Worm (Caenorhabditis elegans) whole organism, mixed stage, embryonic: ENCODE results near the gene T23F2.3.
A peak's percentile ranks its signal among the peaks of the same experiment; 100 is the strongest.

ENCODE experiments used
- bed-3 ChIP-seq: fragments of 200-800 bp; sonication (Bioruptor generic); optimal IDR thresholded peaks from 3 replicates; lab custom pipeline; 2018; ENCODE audit warnings: mild to moderate bottlenecking, missing genetic modification characterization, moderate library complexity, missing compliant biosample characterization
- blmp-1 ChIP-seq: fragments of 150-350 bp; optimal IDR thresholded peaks from 2 replicates; lab custom pipeline; 2014; ENCODE audit warnings: missing biosample characterization, missing genetic modification characterization
- ceh-39 ChIP-seq: fragments of 150-350 bp; optimal IDR thresholded peaks from 2 replicates; lab custom pipeline; 2014; ENCODE audit warnings: missing biosample characterization, missing genetic modification characterization
- ceh-83 ChIP-seq: fragments of 200-800 bp; sonication (Bioruptor generic); optimal IDR thresholded peaks from 2 replicates; lab custom pipeline; 2018; ENCODE audit warnings: mild to moderate bottlenecking, missing genetic modification characterization, missing compliant biosample characterization
- ces-1 ChIP-seq: fragments of 150-350 bp; optimal IDR thresholded peaks from 2 replicates; lab custom pipeline; 2014; ENCODE audit warnings: missing biosample characterization, missing genetic modification reagents, missing genetic modification characterization
- cnd-1 ChIP-seq: fragments of 200-800 bp; sonication (Bioruptor generic); optimal IDR thresholded peaks from 2 replicates; lab custom pipeline; 2018; ENCODE audit warnings: mild to moderate bottlenecking, missing genetic modification characterization, missing compliant biosample characterization
- drap-1 ChIP-seq: fragments of 200-800 bp; sonication (Bioruptor generic); optimal IDR thresholded peaks from 3 replicates; lab custom pipeline; 2018; ENCODE audit warnings: mild to moderate bottlenecking, missing genetic modification characterization, missing compliant biosample characterization
- elt-1 ChIP-seq: sonication (generic microtip); optimal IDR thresholded peaks from 2 replicates; lab custom pipeline; 2017; ENCODE audit warnings: missing genetic modification characterization, mild to moderate bottlenecking, missing compliant biosample characterization, antibody characterized with exemption, moderate library complexity, borderline replicate concordance; ENCODE audit not compliant: insufficient read depth
- elt-3 ChIP-seq: fragments of 150-350 bp; optimal IDR thresholded peaks from 2 replicates; lab custom pipeline; 2014; ENCODE audit warnings: missing biosample characterization, missing genetic modification characterization
- flh-1 ChIP-seq: fragments of 200-800 bp; sonication (Bioruptor generic); optimal IDR thresholded peaks from 2 replicates; lab custom pipeline; 2018; ENCODE audit warnings: mild to moderate bottlenecking, missing genetic modification characterization, moderate library complexity, missing compliant biosample characterization
- ham-2 ChIP-seq: fragments of 200-800 bp; sonication (Bioruptor generic); optimal IDR thresholded peaks from 2 replicates; lab custom pipeline; 2018; ENCODE audit warnings: mild to moderate bottlenecking, missing genetic modification characterization, missing compliant biosample characterization
- lin-32 ChIP-seq: fragments of 200-800 bp; sonication (Bioruptor generic); optimal IDR thresholded peaks from 2 replicates; lab custom pipeline; 2018; ENCODE audit warnings: mild to moderate bottlenecking, missing genetic modification characterization, missing compliant biosample characterization
- lsy-2 ChIP-seq: fragments of 150-350 bp; optimal IDR thresholded peaks from 2 replicates; lab custom pipeline; 2014; ENCODE audit warnings: missing biosample characterization, missing genetic modification characterization
- mab-5 ChIP-seq: fragments of 150-350 bp; optimal IDR thresholded peaks from 2 replicates; lab custom pipeline; 2014; ENCODE audit warnings: missing biosample characterization, missing genetic modification characterization
- mep-1 ChIP-seq: fragments of 150-350 bp; optimal IDR thresholded peaks from 2 replicates; lab custom pipeline; 2017; ENCODE audit warnings: missing biosample characterization, missing genetic modification reagents, missing genetic modification characterization, inconsistent platforms
- mls-2 ChIP-seq: sonication (generic microtip); optimal IDR thresholded peaks from 2 replicates; lab custom pipeline; 2016; ENCODE audit warnings: mild to moderate bottlenecking, missing genetic modification characterization, moderate library complexity, missing compliant biosample characterization
- nhr-12 ChIP-seq: fragments of 150-350 bp; optimal IDR thresholded peaks from 2 replicates; lab custom pipeline; 2014; ENCODE audit warnings: missing biosample characterization, missing genetic modification characterization
- nhr-2 ChIP-seq: fragments of 150-350 bp; optimal IDR thresholded peaks from 2 replicates; lab custom pipeline; 2014; ENCODE audit warnings: missing biosample characterization, missing genetic modification characterization
- nhr-237 ChIP-seq: fragments of 150-350 bp; optimal IDR thresholded peaks from 2 replicates; lab custom pipeline; 2014; ENCODE audit warnings: missing biosample characterization, missing genetic modification characterization
- nhr-28 ChIP-seq: fragments of 150-350 bp; optimal IDR thresholded peaks from 2 replicates; lab custom pipeline; 2014; ENCODE audit warnings: missing biosample characterization, missing genetic modification characterization
- nhr-76 ChIP-seq: sonication (generic microtip); optimal IDR thresholded peaks from 2 replicates; lab custom pipeline; 2017; ENCODE audit warnings: missing biosample characterization, missing genetic modification characterization
- pha-4 ChIP-seq: fragments of 150-350 bp; optimal IDR thresholded peaks from 2 replicates; lab custom pipeline; 2018; ENCODE audit warnings: missing biosample characterization, missing genetic modification reagents, missing genetic modification characterization
- snpc-4 ChIP-seq: fragments of 150-350 bp; optimal IDR thresholded peaks from 2 replicates; lab custom pipeline; 2014; ENCODE audit warnings: missing biosample characterization, missing genetic modification characterization
- sptf-1 ChIP-seq: sonication (generic microtip); optimal IDR thresholded peaks from 2 replicates; lab custom pipeline; 2017; ENCODE audit warnings: mild to moderate bottlenecking, missing genetic modification characterization, moderate library complexity, missing compliant biosample characterization
- tbx-8 ChIP-seq: fragments of 200-800 bp; sonication (Bioruptor generic); optimal IDR thresholded peaks from 2 replicates; lab custom pipeline; 2018; ENCODE audit warnings: mild to moderate bottlenecking, missing genetic modification characterization, moderate library complexity, missing compliant biosample characterization
- unc-120 ChIP-seq: sonication (generic microtip); optimal IDR thresholded peaks from 2 replicates; lab custom pipeline; 2017; ENCODE audit warnings: missing genetic modification characterization, missing compliant biosample characterization; ENCODE audit not compliant: poor library complexity, severe bottlenecking
- unc-39 ChIP-seq: fragments of 150-350 bp; optimal IDR thresholded peaks from 2 replicates; lab custom pipeline; 2014; ENCODE audit warnings: missing biosample characterization, missing genetic modification characterization
- unc-62 ChIP-seq: fragments of 150-350 bp; optimal IDR thresholded peaks from 2 replicates; lab custom pipeline; 2014; ENCODE audit warnings: missing biosample characterization, missing genetic modification reagents, missing genetic modification characterization
- zip-8 ChIP-seq: fragments of 150-350 bp; optimal IDR thresholded peaks from 2 replicates; lab custom pipeline; 2014; ENCODE audit warnings: missing biosample characterization, missing genetic modification characterization
- ztf-11 ChIP-seq: fragments of 150-350 bp; optimal IDR thresholded peaks from 2 replicates; lab custom pipeline; 2014; ENCODE audit warnings: missing biosample characterization, missing genetic modification characterization

The T23F2.3 gene

ce11 chrX:5470111-5470745, 41.9 kb downstream of the T23F2.3 start:
- peak; percentile 40 for TF ChIP-seq elt-1 (tag; lab: Kevin White, UChicago)
- TF ChIP-seq tbx-8 (GFP tag; lab: Kevin White, UChicago) = no peak
- TF ChIP-seq, all 35 proteins: peak for 1

DNA sequence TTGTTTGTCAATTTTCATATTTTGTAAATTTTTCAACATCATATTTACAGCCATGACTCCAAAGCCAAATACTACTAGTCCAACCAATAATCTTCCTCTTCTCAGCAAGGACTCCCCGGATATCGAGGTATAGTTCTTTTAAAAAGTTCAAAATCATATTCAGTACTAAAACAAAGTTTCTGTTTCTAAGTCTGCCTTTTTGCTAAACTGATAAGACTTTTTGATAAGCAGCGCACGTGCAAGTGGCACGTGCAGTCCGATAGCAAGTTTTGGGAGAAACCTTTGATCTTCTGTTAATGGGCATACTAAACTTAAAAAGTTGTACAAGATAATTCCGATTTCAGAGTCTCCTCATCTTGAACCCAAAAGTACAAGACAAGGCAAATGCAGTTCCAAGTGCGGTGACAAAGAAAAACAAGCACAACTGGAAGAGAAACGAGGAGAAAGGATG, 44.3 kb downstream of the T23F2.3 start, which contains the start of gene dpyd-1:
Gene dpyd-1 (plus strand): TSS at position 51 of the 451 bp plus-strand sequence.
- TF ChIP-seq lin-32 (GFP tag; lab: Kevin White, UChicago) (no peak), lsy-2 (no peak), nhr-76 (tag; lab: Kevin White, UChicago) (no peak), elt-1 (tag; lab: Kevin White, UChicago) (no peak), mab-5 (tag; lab: Kevin White, UChicago) (no peak), ces-1 (GFP tag; lab: Kevin White, UChicago) (no peak), sptf-1 (no peak), nhr-2 (no peak), nhr-28 (tag; lab: Kevin White, UChicago) (no peak), bed-3 (no peak), nhr-12 (no peak), drap-1 (GFP tag; lab: Kevin White, UChicago) (no peak), elt-3 (tag; lab: Kevin White, UChicago) (no peak), mls-2 (tag; lab: Kevin White, UChicago) (no peak), unc-39 (tag; lab: Kevin White, UChicago) (no peak), ham-2 (GFP tag; lab: Kevin White, UChicago) (no peak), snpc-4 (tag; lab: Kevin White, UChicago) (no peak)

DNA sequence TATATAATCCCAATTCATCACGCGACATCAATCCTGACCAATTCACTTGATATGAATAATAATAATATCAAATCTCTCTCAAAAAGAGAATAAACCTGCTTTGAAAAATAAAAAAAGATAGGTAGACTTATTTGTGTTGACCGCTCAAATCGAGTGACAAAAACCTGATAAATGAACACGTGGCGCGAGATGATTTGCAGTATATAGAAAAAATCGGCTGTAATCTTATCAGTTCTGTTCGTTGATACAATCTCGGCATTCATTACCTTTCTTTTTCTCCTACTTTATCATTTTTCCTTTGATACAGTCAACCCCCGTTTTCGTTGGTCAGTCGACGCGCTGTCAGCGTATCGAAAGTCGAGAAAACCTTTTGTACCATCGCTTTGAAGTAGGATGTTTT, 44.8 kb downstream of the T23F2.3 start:
- TF ChIP-seq ceh-39 (tag; lab: Kevin White, UChicago) = no peak
- no peak for TF ChIP-seq tbx-8 (GFP tag; lab: Kevin White, UChicago)
- no peak for TF ChIP-seq ceh-83 (GFP tag; lab: Kevin White, UChicago)
- TF ChIP-seq nhr-76 (tag; lab: Kevin White, UChicago) = no peak
- TF ChIP-seq lin-32 (GFP tag; lab: Kevin White, UChicago) = no peak
- TF ChIP-seq zip-8 (tag; lab: Kevin White, UChicago) = no peak
- TF ChIP-seq mep-1 (tag; lab: Kevin White, UChicago) = no peak
- TF ChIP-seq flh-1 (GFP tag; lab: Kevin White, UChicago) = no peak
- TF ChIP-seq blmp-1 (tag; lab: Kevin White, UChicago) = no peak
- no peak for TF ChIP-seq cnd-1 (tag; lab: Kevin White, UChicago)
- no peak for TF ChIP-seq mls-2 (tag; lab: Kevin White, UChicago)
- TF ChIP-seq mab-5 (tag; lab: Kevin White, UChicago) = no peak
- TF ChIP-seq elt-1 (tag; lab: Kevin White, UChicago) = no peak
- TF ChIP-seq lsy-2 = no peak
- no peak for TF ChIP-seq nhr-237 (tag; lab: Kevin White, UChicago)
- no peak for TF ChIP-seq pha-4 (tag; lab: Kevin White, UChicago)
- no peak for TF ChIP-seq bed-3

ce11 chrX:5466149-5466548, 46.0 kb downstream of the T23F2.3 start:
- TF ChIP-seq mls-2 (tag; lab: Kevin White, UChicago) (no peak), cnd-1 (tag; lab: Kevin White, UChicago) (no peak), tbx-8 (GFP tag; lab: Kevin White, UChicago) (no peak), unc-120 (tag; lab: Kevin White, UChicago) (no peak), ceh-39 (tag; lab: Kevin White, UChicago) (no peak), unc-62 (GFP tag; lab: Kevin White, UChicago) (no peak), elt-3 (tag; lab: Kevin White, UChicago) (no peak), lin-32 (GFP tag; lab: Kevin White, UChicago) (no peak)

- TF ChIP-seq lin-32 (GFP tag; lab: Kevin White, UChicago) = no peak
- TF ChIP-seq mls-2 (tag; lab: Kevin White, UChicago) = no peak
- no peak for TF ChIP-seq sptf-1
- TF ChIP-seq ztf-11 (tag; lab: Kevin White, UChicago) = no peak
- TF ChIP-seq nhr-28 (tag; lab: Kevin White, UChicago) = no peak
- TF ChIP-seq unc-39 (tag; lab: Kevin White, UChicago) = no peak
- no peak for TF ChIP-seq ceh-39 (tag; lab: Kevin White, UChicago)
These were observed 46.5 kb downstream of the T23F2.3 start for ce11 chrX:5465631-5466030.
